Worm (Caenorhabditis elegans) whole organism, L1 larva: ENCODE measurements around the gene nlp-6.

Source experiments
- C04F5.9 ChIP-seq: sonication (generic microtip); optimal IDR thresholded peaks from 2 replicates; lab custom pipeline; 2016; ENCODE audit warnings: missing genetic modification characterization, missing compliant biosample characterization
- Y116A8C.19 ChIP-seq: sonication (generic microtip); optimal IDR thresholded peaks from 2 replicates; lab custom pipeline; 2016; ENCODE audit warnings: missing compliant biosample characterization, missing genetic modification characterization, borderline replicate concordance
- blmp-1 ChIP-seq: fragments of 150-350 bp; optimal IDR thresholded peaks from 2 replicates; lab custom pipeline; 2014; ENCODE audit warnings: missing biosample characterization, missing genetic modification characterization
- ceh-8 ChIP-seq: fragments of 200-800 bp; sonication (Bioruptor generic); optimal IDR thresholded peaks from 2 replicates; lab custom pipeline; 2018; ENCODE audit warnings: mild to moderate bottlenecking, missing genetic modification characterization, moderate library complexity, missing compliant biosample characterization
- ceh-82 ChIP-seq, 3 experiments: fragments of 150-350 bp in 1 of 3; sonication (generic microtip) in 2 of 3; optimal IDR thresholded peaks; 2 replicates each; lab custom pipeline; 2014 to 2017; ENCODE audit warnings: missing biosample characterization in 3 of 3, missing genetic modification characterization in 3 of 3
- ceh-90 ChIP-seq: sonication (generic microtip); optimal IDR thresholded peaks from 2 replicates; lab custom pipeline; 2016; ENCODE audit warnings: missing genetic modification characterization, missing compliant biosample characterization
- dpl-1 ChIP-seq, 3 experiments: fragments of 150-350 bp in 2 of 3; sonication (generic microtip) in 1 of 3; optimal IDR thresholded peaks; 2 replicates each; lab custom pipeline; 2014 to 2017; ENCODE audit warnings: missing biosample characterization in 3 of 3, missing genetic modification characterization in 3 of 3, missing genetic modification reagents in 3 of 3
- efl-3 ChIP-seq: fragments of 200-800 bp; sonication (Bioruptor generic); optimal IDR thresholded peaks from 2 replicates; lab custom pipeline; 2018; ENCODE audit warnings: mild to moderate bottlenecking, missing genetic modification characterization, missing compliant biosample characterization
- egl-13 ChIP-seq: sonication (generic microtip); optimal IDR thresholded peaks from 2 replicates; lab custom pipeline; 2016; ENCODE audit warnings: missing genotype, missing genetic modification reagents, missing genetic modification characterization, missing compliant biosample characterization
- egl-27 ChIP-seq, 2 experiments: fragments of 150-350 bp in 1 of 2; sonication (generic microtip); optimal IDR thresholded peaks; 3 replicates each; lab custom pipeline; 2017 to 2018; ENCODE audit warnings: missing biosample characterization in 2 of 2, missing genetic modification characterization in 2 of 2, missing genetic modification reagents in 2 of 2
- elt-2 ChIP-seq: sonication (generic microtip); optimal IDR thresholded peaks from 2 replicates; lab custom pipeline; 2016; ENCODE audit warnings: missing genetic modification characterization, mild to moderate bottlenecking, inconsistent platforms, missing compliant biosample characterization, missing genetic modification reagents
- fos-1 ChIP-seq: fragments of 150-350 bp; optimal IDR thresholded peaks from 2 replicates; lab custom pipeline; 2014; ENCODE audit warnings: missing biosample characterization, missing genetic modification characterization
- hlh-17 ChIP-seq: fragments of 200-800 bp; sonication (Bioruptor generic); optimal IDR thresholded peaks from 2 replicates; lab custom pipeline; 2018; ENCODE audit warnings: missing genetic modification characterization, mild to moderate bottlenecking, missing compliant biosample characterization, moderate library complexity, borderline replicate concordance
- hpl-2 ChIP-seq: fragments of 150-350 bp; optimal IDR thresholded peaks from 2 replicates; lab custom pipeline; 2014; ENCODE audit warnings: missing biosample characterization, missing genetic modification reagents, missing genetic modification characterization
- irx-1 ChIP-seq: sonication (generic microtip); optimal IDR thresholded peaks from 2 replicates; lab custom pipeline; 2016; ENCODE audit warnings: missing genetic modification characterization, missing compliant biosample characterization
- lin-14 ChIP-seq: fragments of 200-800 bp; sonication (Bioruptor generic); optimal IDR thresholded peaks from 2 replicates; lab custom pipeline; 2018; ENCODE audit warnings: mild to moderate bottlenecking, missing genetic modification characterization, moderate library complexity, missing compliant biosample characterization
- lin-15B ChIP-seq: fragments of 150-350 bp; sonication (generic microtip); optimal IDR thresholded peaks from 3 replicates; lab custom pipeline; 2014; ENCODE audit warnings: missing biosample characterization, missing genetic modification characterization
- lin-35 ChIP-seq, 2 experiments: fragments of 150-350 bp; optimal IDR thresholded peaks; 2 replicates each; lab custom pipeline; 2014; ENCODE audit warnings: missing biosample characterization in 2 of 2, missing genetic modification characterization in 2 of 2, missing genetic modification reagents in 2 of 2
- lsy-2 ChIP-seq, 2 experiments: fragments of 150-350 bp; optimal IDR thresholded peaks; 2 replicates each; lab custom pipeline; 2014; ENCODE audit warnings: missing biosample characterization in 2 of 2, missing genetic modification characterization in 2 of 2
- mdl-1 ChIP-seq, 2 experiments: fragments of 150-350 bp; optimal IDR thresholded peaks; 2 replicates each; lab custom pipeline; 2014 to 2017; ENCODE audit warnings: missing biosample characterization in 2 of 2, missing genetic modification characterization in 2 of 2, inconsistent platforms in 1 of 2
- nhr-11 ChIP-seq: fragments of 150-350 bp; optimal IDR thresholded peaks from 2 replicates; lab custom pipeline; 2014; ENCODE audit warnings: missing biosample characterization, missing genetic modification characterization
- nhr-12 ChIP-seq: sonication (generic microtip); optimal IDR thresholded peaks from 2 replicates; lab custom pipeline; 2017; ENCODE audit warnings: missing biosample characterization, missing genetic modification characterization
- nhr-19 ChIP-seq: fragments of 200-800 bp; sonication (Bioruptor generic); conservative IDR thresholded peaks from 2 replicates; pipeline ENCODE4 v1.3.6; 2022; ENCODE audit warnings: missing genetic modification characterization, missing compliant biosample characterization
- nhr-76 ChIP-seq: sonication (generic microtip); optimal IDR thresholded peaks from 2 replicates; lab custom pipeline; 2017; ENCODE audit warnings: missing biosample characterization, missing genetic modification characterization
- nhr-77 ChIP-seq: fragments of 150-350 bp; optimal IDR thresholded peaks from 2 replicates; lab custom pipeline; 2014; ENCODE audit warnings: missing biosample characterization, missing genetic modification characterization
- nhr-85 ChIP-seq: sonication (generic microtip); peaks from one replicate; lab custom pipeline; 2016; ENCODE audit warnings: missing genetic modification characterization, inconsistent platforms, missing compliant biosample characterization
- nhr-90 ChIP-seq: sonication (generic microtip); optimal IDR thresholded peaks from 2 replicates; lab custom pipeline; 2016; ENCODE audit warnings: mild to moderate bottlenecking, missing genetic modification characterization, missing compliant biosample characterization; ENCODE audit not compliant: poor library complexity
- pax-3 ChIP-seq: fragments of 200-800 bp; sonication (Bioruptor generic); optimal IDR thresholded peaks from 2 replicates; lab custom pipeline; 2018; ENCODE audit warnings: mild to moderate bottlenecking, missing genetic modification characterization, moderate library complexity, missing compliant biosample characterization
- pqm-1 ChIP-seq: sonication (generic microtip); optimal IDR thresholded peaks from 3 replicates; lab custom pipeline; 2017; ENCODE audit warnings: missing biosample characterization, missing genetic modification characterization
- skn-1 ChIP-seq: fragments of 150-350 bp; optimal IDR thresholded peaks from 2 replicates; lab custom pipeline; 2014; ENCODE audit warnings: missing biosample characterization, missing genetic modification characterization
- snu-23 ChIP-seq: sonication (generic microtip); optimal IDR thresholded peaks from 2 replicates; lab custom pipeline; 2016; ENCODE audit warnings: missing genetic modification characterization, missing compliant biosample characterization
- sox-4 ChIP-seq: sonication (generic microtip); optimal IDR thresholded peaks from 2 replicates; lab custom pipeline; 2016; ENCODE audit warnings: missing genetic modification characterization, missing compliant biosample characterization
- sptf-1 ChIP-seq: fragments of 150-350 bp; optimal IDR thresholded peaks from 2 replicates; lab custom pipeline; 2014; ENCODE audit warnings: missing biosample characterization, missing genetic modification characterization
- tlp-1 ChIP-seq: fragments of 150-350 bp; optimal IDR thresholded peaks from 2 replicates; lab custom pipeline; 2014; ENCODE audit warnings: missing biosample characterization, missing genetic modification characterization
- unc-62 ChIP-seq: fragments of 150-350 bp; optimal IDR thresholded peaks from 2 replicates; lab custom pipeline; 2014; ENCODE audit warnings: missing biosample characterization, missing genetic modification reagents, missing genetic modification characterization
- vab-15 ChIP-seq: sonication (generic microtip); optimal IDR thresholded peaks from 2 replicates; lab custom pipeline; 2017; ENCODE audit warnings: missing genotype, mild to moderate bottlenecking, missing genetic modification characterization, missing compliant biosample characterization
- zag-1 ChIP-seq: fragments of 150-350 bp; optimal IDR thresholded peaks from 2 replicates; lab custom pipeline; 2014; ENCODE audit warnings: missing biosample characterization, missing genetic modification characterization
- ztf-11 ChIP-seq, 2 experiments: sonication (generic microtip); optimal IDR thresholded peaks; 2 replicates each; lab custom pipeline; 2016 to 2017; ENCODE audit warnings: missing genetic modification characterization in 2 of 2, missing biosample characterization in 1 of 2, missing compliant biosample characterization in 1 of 2

Gene nlp-6

ce11 chrX:17684767-17685166 is 22.5 kb downstream of the nlp-6 start, which contains the start of gene T23E7.6 (continued):
- TF ChIP-seq dpl-1 (GFP tag; optimal IDR thresholded peaks at IDR 0.05; lab: Kevin White, UChicago), result peak in 2 of 3 experiments; percentile 16 to 30
- no peak for TF ChIP-seq hpl-2
- no peak for TF ChIP-seq pqm-1 (tag; lab: Kevin White, UChicago)
- TF ChIP-seq nhr-76 (tag; lab: Kevin White, UChicago), result no peak
- TF ChIP-seq nhr-12 (tag; lab: Kevin White, UChicago), result no peak
- TF ChIP-seq nhr-85, result peak; percentile 99
- TF ChIP-seq pax-3 (tag; lab: Kevin White, UChicago), result no peak
- TF ChIP-seq ceh-90 (tag; lab: Kevin White, UChicago), result no peak
- no peak for TF ChIP-seq C04F5.9 (tag; lab: Kevin White, UChicago)
- no peak for TF ChIP-seq Y116A8C.19 (tag; lab: Kevin White, UChicago)
- no peak for TF ChIP-seq tlp-1
- no peak for TF ChIP-seq sptf-1 (tag; lab: Kevin White, UChicago)
- TF ChIP-seq sox-4 (tag; lab: Kevin White, UChicago), result no peak
- TF ChIP-seq egl-27 (tag; optimal IDR thresholded peaks at IDR 0.05; lab: Kevin White, UChicago), result no peak
- TF ChIP-seq nhr-11 (tag; lab: Kevin White, UChicago), result no peak
- TF ChIP-seq lsy-2 (tag; optimal IDR thresholded peaks at IDR 0.05; lab: Kevin White, UChicago), result peak; percentile 25 to 66
- no peak for TF ChIP-seq ceh-82 (tag; optimal IDR thresholded peaks at IDR 0.05; lab: Kevin White, UChicago)
- TF ChIP-seq mdl-1 (tag; optimal IDR thresholded peaks at IDR 0.05; lab: Kevin White, UChicago), result peak in 1 of 2 experiments; percentile 71
- TF ChIP-seq vab-15 (tag; lab: Kevin White, UChicago), result no peak
- TF ChIP-seq ceh-8, result no peak
- TF ChIP-seq nhr-19 (GFP tag; lab: Robert Waterston, UW), result no peak
- TF ChIP-seq zag-1 (tag; lab: Kevin White, UChicago), result no peak
- peak; percentile 10 for TF ChIP-seq skn-1 (tag; lab: Kevin White, UChicago)
- peak in 1 of 2 experiments; percentile 26 for TF ChIP-seq lin-35 (GFP tag; optimal IDR thresholded peaks at IDR 0.05; lab: Kevin White, UChicago)
- TF ChIP-seq unc-62, result no peak
- TF ChIP-seq snu-23 (GFP tag; lab: Kevin White, UChicago), result peak; percentile 37
- TF ChIP-seq nhr-77 (tag; lab: Kevin White, UChicago), result no peak
- no peak for TF ChIP-seq elt-2 (tag; lab: Kevin White, UChicago)
- no peak for TF ChIP-seq lin-15B
- peak; percentile 26 for TF ChIP-seq nhr-90 (tag; lab: Kevin White, UChicago)
- peak; percentile 28 for TF ChIP-seq irx-1 (tag; lab: Kevin White, UChicago)
- TF ChIP-seq fos-1, result no peak
- no peak for TF ChIP-seq ztf-11 (tag; optimal IDR thresholded peaks at IDR 0.05; lab: Kevin White, UChicago)
- no peak for TF ChIP-seq efl-3 (GFP tag; lab: Kevin White, UChicago)
- TF ChIP-seq egl-13 (tag; lab: Kevin White, UChicago), result no peak

DNA sequence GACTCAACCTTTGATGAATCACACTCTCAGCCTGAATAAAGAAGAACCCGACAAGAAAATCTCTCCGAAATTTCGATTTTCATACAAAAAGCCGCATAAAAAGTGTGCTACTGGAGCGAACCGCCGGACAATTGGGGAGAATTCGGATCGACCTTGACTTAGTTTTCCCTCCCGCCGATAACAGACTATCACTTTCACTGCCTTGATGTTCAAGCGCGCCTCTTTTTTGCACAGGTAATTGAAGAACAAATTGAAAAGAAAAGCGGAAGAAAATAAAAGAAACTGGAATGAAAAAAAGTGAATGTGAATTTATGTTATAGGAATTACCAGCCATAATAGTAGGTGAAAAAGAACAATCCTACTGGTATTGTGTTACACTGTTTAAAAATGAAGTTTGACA is 23.7 kb downstream of the nlp-6 start:
- no peak for TF ChIP-seq egl-13 (tag; lab: Kevin White, UChicago)
- TF ChIP-seq lin-14 (GFP tag; lab: Kevin White, UChicago), result no peak
- peak; percentile 99 for TF ChIP-seq blmp-1 (tag; lab: Kevin White, UChicago)
- TF ChIP-seq hlh-17, result no peak
- no peak for TF ChIP-seq lsy-2 (tag; optimal IDR thresholded peaks at IDR 0.05; lab: Kevin White, UChicago)

DNA sequence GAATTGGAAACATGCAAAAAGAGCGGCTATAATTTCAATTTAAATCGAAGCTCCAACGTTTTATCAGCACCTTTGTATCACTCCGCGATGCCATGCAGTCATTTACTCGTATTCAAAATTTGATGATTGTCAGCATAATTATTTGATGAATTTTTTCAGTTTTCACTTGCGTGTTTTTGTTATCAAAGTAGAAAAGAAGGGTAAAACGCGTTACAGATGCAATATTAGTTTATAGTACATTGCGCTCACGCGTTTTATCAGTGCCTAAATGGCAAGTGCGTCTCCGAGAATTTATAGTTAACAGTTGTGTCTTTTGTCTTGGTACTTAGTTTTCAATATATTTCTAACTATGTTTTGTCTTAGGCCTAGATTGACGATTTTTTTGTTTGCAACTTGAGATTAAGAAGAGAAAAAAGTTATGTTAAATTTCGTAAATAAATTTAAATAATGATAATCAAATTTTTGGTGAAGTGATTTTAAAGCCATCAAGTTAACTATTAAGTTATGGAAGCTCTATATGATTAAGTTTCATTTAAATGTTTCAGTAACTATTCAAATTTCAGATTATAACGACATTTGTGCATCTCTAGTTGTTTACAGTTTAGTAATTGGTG is 32.5 kb downstream of the nlp-6 start, which contains the start of gene cgt-2:
TSS of gene cgt-2 (plus strand) at position 564 of the 614 bp plus-strand sequence.
- TF ChIP-seq dpl-1 (GFP tag; optimal IDR thresholded peaks at IDR 0.05; lab: Kevin White, UChicago) (no peak), pqm-1 (tag; lab: Kevin White, UChicago) (peak; percentile 61), elt-2 (tag; lab: Kevin White, UChicago) (peak; percentile 69), lin-35 (GFP tag; optimal IDR thresholded peaks at IDR 0.05; lab: Kevin White, UChicago) (peak in 1 of 2 experiments; percentile 21)
- TF ChIP-seq, all 84 proteins: peak for 3
